Worm (Caenorhabditis elegans) whole organism, dauer: Measurements from ENCODE around the gene srg-5.

Source experiments
- unc-62 ChIP-seq: sonication (generic microtip); optimal IDR thresholded peaks from 2 replicates; lab custom pipeline; 2017; ENCODE audit warnings: missing biosample characterization, missing genetic modification reagents, missing genetic modification characterization

srg-5 gene

ce11 chrIII:6236649-6237048 is 27.7 kb downstream of the srg-5 start, which contains the start of gene T12A2.21:
Gene T12A2.21, minus strand, starts transcription at chrIII:6236749.
- no peak for TF ChIP-seq unc-62 (GFP tag; lab: Kevin White, UChicago)

DNA sequence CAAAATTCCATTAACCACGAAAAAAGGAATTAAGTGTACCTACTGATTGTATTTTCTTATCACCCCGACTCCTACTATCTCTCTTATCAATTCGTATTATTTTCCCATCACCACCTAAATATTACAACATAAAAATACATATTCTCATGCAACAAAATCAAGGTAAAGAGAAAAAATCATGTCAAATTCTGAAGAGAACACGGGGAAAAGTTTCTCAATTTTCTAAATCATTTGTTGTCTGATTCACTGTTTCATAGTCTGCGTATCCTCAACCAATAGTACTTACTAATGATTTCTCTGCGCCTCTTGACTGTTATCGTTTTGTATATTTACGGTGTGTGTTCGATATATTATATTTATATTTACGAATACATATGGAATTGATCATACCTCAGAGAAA is 32.5 kb downstream of the srg-5 start:
- no peak for TF ChIP-seq unc-62 (GFP tag; lab: Kevin White, UChicago)

- TF ChIP-seq unc-62 (GFP tag; lab: Kevin White, UChicago): no peak
These were observed 33.5 kb downstream of the srg-5 start, which contains the start of gene esyt-2 for ce11 chrIII:6230870-6231269. Gene esyt-2, minus strand, starts transcription at chrIII:6230970.

DNA sequence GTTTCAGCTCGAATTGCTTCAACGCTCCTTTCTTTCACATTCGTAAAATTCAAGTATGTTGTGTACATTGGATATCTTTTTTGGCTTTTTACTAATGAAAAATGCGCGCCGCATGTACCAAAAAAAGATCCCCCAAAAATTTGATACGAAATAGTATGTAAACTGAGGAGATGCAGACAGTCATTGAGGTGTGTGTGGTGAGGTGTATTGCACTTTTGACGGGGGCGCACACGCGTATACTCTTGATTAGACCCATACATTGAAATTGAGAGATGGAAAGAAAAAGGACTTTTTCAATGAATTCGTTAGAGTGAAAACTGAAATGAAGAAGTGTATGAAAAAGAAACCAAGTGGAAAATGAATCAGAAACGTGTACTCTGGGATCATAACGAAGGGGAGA is 42.9 kb downstream of the srg-5 start:
- no peak for TF ChIP-seq unc-62 (GFP tag; lab: Kevin White, UChicago)

DNA sequence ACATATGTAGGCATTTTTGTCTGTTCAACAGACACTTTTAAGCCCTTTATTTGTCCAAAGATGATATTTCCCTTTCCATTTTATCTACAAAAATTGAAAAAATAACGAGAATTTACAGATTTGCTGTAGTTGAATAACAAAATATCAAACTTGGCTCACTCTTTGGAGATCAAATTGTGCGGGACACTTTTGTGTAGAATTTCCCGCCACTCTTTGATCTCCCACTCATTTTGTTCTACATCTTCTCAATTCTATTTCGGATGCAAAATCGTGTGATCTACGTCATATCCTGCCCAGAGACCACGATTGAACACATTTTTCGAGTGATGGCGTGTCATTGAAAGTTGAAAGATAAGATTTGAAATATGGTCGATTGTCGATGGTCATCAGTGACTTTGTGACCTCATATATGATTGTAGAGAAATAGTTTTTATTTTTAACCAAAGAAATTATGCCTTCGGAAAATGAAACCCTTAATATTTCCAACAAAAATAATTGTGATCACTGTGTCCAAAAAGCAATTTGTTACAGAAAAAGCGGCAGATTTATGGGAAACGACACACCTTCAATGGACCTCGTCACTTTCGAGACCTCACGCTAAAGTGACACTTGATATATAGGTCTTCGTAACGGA is 47.4 kb downstream of the srg-5 start, which contains the start of gene hot-4:
TSS of gene hot-4 (plus strand) at position 584 of the 634 bp plus-strand sequence.
- no peak for TF ChIP-seq unc-62 (GFP tag; lab: Kevin White, UChicago)

DNA sequence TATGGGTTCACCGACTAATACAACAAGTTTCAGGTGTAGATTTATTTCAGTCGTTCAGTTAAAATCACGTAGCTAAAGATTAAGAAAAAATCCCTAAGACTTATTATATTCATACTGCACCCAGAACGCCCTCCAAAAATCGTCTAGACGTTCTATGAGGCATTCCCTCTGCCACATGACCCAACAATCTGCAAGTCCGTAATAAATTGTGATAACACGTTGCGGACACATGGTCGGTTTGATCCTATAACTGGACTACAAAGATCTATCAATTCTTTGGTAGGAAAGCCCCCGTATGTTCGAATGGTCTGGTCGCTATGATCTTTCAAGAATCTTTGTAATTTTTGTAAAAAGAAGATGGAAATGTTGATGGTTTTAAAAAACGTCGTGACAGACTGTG is 48.4 kb downstream of the srg-5 start:
- no peak for TF ChIP-seq unc-62 (GFP tag; lab: Kevin White, UChicago)

DNA sequence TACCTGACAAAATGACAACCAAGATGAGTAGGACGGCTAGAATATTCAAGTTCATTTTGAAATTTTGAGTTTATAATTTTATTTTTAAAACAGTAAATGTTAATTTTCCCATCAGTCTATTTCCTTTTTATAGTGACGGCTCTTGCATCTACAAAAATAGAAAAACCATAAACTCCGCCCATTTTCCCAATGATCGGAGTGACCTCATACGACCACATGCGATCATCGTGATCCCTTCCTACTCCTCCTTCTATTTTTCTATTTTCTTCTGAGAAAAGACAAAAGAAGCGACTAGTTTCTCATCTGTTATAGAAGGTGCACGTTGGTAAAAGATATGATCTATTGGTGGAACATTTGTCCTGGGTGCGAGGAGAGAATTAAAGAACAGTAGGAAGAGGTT is 48.9 kb downstream of the srg-5 start, which contains the start of gene C23G10.11:
TSS of gene C23G10.11 (minus strand) at position 101 of the 400 bp plus-strand sequence.
- TF ChIP-seq unc-62 (GFP tag; lab: Kevin White, UChicago): no peak

DNA sequence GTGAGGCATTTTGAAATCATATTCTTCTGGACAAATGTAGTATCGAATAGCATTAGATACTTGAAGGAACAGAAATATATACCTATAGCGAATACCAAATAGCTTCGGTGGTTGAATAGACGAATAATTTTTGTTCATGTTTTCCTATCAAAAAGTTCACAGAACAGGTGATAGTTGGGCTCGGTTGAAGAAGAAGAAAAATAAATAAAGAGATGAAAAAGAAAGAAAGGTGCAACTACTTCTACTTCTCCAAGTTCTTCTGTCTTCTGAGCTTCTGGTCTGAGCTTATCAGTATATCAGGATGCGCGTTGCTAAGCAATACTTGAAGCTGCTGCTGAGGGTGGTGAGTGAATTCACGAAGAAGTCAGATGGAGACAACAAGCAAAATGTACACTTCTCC is 50.4 kb downstream of the srg-5 start, which contains the start of gene C23G10.10:
TSS of gene C23G10.10 (minus strand) at position 101 of the 400 bp plus-strand sequence.
- no peak for TF ChIP-seq unc-62 (GFP tag; lab: Kevin White, UChicago)
